Fruit fly (Drosophila melanogaster): Measurements from ENCODE around the gene nrv1.
A peak's percentile ranks its signal among the peaks of the same experiment; 100 is the strongest.

The nrv1 gene

DNA sequence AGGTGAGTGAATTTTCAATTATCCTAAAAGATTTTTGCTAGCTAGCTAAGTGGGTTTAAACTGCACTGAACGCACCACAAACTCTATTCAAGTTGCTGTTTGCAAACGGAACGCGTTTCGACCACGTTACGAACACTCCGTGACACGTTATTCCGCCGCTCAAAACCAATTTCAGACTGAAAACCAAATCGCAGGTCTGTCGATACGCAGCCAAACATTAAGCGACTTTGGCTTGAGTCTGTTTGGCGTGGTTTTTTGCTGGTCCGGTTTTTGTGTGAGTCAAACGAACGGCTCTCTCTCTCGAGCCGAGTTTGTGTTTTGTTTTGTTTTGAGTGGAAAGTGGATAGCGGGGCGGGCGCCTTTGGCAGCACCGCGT, 7.7 kb upstream of the nrv1 start (continued):
- TF ChIP-seq Bgb (GFP tag; IDR thresholded peaks at IDR 0.05; ENCODE audit: partially characterized antibody) (peak; percentile 44; the same call in 1 of the 2 replicates), CG7786 (GFP tag; optimal IDR thresholded peaks at IDR 0.05) (no peak), GATAe (GFP tag; conservative IDR thresholded peaks at IDR 0.05) (no peak), lab (GFP tag; optimal IDR thresholded peaks at IDR 0.05) (no peak), CG10274 (GFP tag; optimal IDR thresholded peaks at IDR 0.05) (no peak), CG3163 (GFP tag; optimal IDR thresholded peaks at IDR 0.05) (peak; percentile 97), pros (GFP tag; optimal IDR thresholded peaks at IDR 0.05) (peak; percentile 97), vvl (GFP tag; IDR thresholded peaks at IDR 0.05) (peak; percentile 23; the same call in 1 of the 2 replicates), Fer2 (tag; optimal IDR thresholded peaks at IDR 0.05) (no peak), CG9437 (GFP tag; optimal IDR thresholded peaks at IDR 0.05) (peak; percentile 6), klu (GFP tag; IDR thresholded peaks at IDR 0.05) (no peak), CG2678 (tag; optimal IDR thresholded peaks at IDR 0.05) (peak; percentile 5), D (optimal IDR thresholded peaks at IDR 0.05) (no peak), D (GFP tag; optimal IDR thresholded peaks at IDR 0.05) (no peak), z (GFP tag; IDR thresholded peaks at IDR 0.05) (peak; percentile 97), H2.0 (GFP tag; IDR thresholded peaks at IDR 0.05) (no peak), Jarid2 (GFP tag; optimal IDR thresholded peaks at IDR 0.05) (peak; percentile 89), ap (GFP tag; IDR thresholded peaks at IDR 0.05) (no peak), zen (tag; optimal IDR thresholded peaks at IDR 0.05) (no peak), gro (GFP tag; optimal IDR thresholded peaks at IDR 0.05) (no peak), nom (GFP tag; optimal IDR thresholded peaks at IDR 0.05) (peak; percentile 22), rib (GFP tag; IDR thresholded peaks at IDR 0.05) (0 out of 2 replicates have a peak, but pooled peaks have one; percentile 10), bbx (GFP tag; IDR thresholded peaks at IDR 0.05; ENCODE audit: partially characterized antibody) (peak; percentile 35), knrl (GFP tag; IDR thresholded peaks at IDR 0.05; ENCODE audit: partially characterized antibody) (0 out of 3 replicates have a peak, but pooled peaks have one; percentile 35)

DNA sequence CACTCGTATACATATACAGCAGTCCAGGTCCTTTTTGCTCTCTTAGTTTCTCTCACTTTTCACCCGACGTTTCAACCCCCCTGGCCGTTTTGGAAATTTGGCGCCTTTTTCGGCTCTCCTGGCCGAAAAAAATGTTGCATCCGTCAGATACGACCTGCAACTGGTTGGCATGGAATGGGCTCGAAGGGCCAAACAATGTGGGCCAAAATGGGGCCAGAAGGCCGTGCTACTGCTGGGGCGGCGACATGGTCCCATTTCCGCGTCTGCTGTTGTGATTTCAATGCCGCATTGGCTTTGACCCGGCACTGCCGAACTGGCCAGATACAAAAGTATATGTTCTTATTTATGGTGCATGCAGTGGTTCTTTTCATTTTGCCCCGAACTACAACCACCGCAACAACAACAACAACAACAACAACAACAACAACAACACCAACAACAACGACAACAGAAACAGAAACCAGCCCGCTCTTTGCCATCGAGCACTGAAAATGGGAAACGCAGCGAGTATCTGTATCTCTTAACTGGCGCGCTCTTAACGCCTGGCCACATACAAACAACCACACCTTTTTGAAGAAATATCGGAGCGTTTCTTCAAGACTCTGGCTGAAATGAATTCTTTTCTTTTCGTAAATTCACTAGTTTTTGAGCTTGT, 7.2 kb upstream of the nrv1 start:
- no peak for TF ChIP-seq CG17186 (GFP tag; optimal IDR thresholded peaks at IDR 0.05)
- peak; percentile 98 for TF ChIP-seq pros (GFP tag; optimal IDR thresholded peaks at IDR 0.05)
- TF ChIP-seq CG3163 (GFP tag; optimal IDR thresholded peaks at IDR 0.05): peak; percentile 99
- no peak for TF ChIP-seq NC2α (GFP tag; optimal IDR thresholded peaks at IDR 0.05)
- no peak for TF ChIP-seq Jarid2 (GFP tag; optimal IDR thresholded peaks at IDR 0.05)
- peak; percentile 71 for TF ChIP-seq Med (GFP tag)
- TF ChIP-seq CG7839 (tag; optimal IDR thresholded peaks at IDR 0.05): peak; percentile 2
- peak; percentile 92 for TF ChIP-seq CG5180 (GFP tag; optimal IDR thresholded peaks at IDR 0.05)
- TF ChIP-seq yki (optimal IDR thresholded peaks at IDR 0.05): peak; percentile 4
- TF ChIP-seq crol (GFP tag; IDR thresholded peaks at IDR 0.05): peak; percentile 37; the same call in 1 of the 2 replicates
- TF ChIP-seq CG17328 (GFP tag; IDR thresholded peaks at IDR 0.05): 0 out of 2 replicates have a peak, but pooled peaks have one; percentile 14
- TF ChIP-seq kah (GFP tag; optimal IDR thresholded peaks at IDR 0.05): peak; percentile 54
- TF ChIP-seq scrt (GFP tag; optimal IDR thresholded peaks at IDR 0.05): peak; percentile 63
- peak; percentile 20; the same call in 1 of the 2 replicates for TF ChIP-seq E2f1 (GFP tag; IDR thresholded peaks at IDR 0.05)
- peak; percentile 17 for TF ChIP-seq CG17385 (GFP tag; optimal IDR thresholded peaks at IDR 0.05)
- no peak for TF ChIP-seq maf-S (GFP tag; optimal IDR thresholded peaks at IDR 0.05)
- 0 out of 3 replicates have a peak, but pooled peaks have one; percentile 11 for TF ChIP-seq ci (GFP tag; IDR thresholded peaks at IDR 0.05)
- peak; percentile 83 to 90 for TF ChIP-seq Trl (optimal IDR thresholded peaks at IDR 0.05)
- no peak for TF ChIP-seq Trl (GFP tag; optimal IDR thresholded peaks at IDR 0.05)
- peak; percentile 7 for TF ChIP-seq odd (GFP tag; optimal IDR thresholded peaks at IDR 0.05)
- peak; percentile 32 for TF ChIP-seq BtbVII (GFP tag; optimal IDR thresholded peaks at IDR 0.05)
- peak; percentile 35 for TF ChIP-seq D (optimal IDR thresholded peaks at IDR 0.05)
- TF ChIP-seq D (GFP tag; optimal IDR thresholded peaks at IDR 0.05): no peak
- no peak for TF ChIP-seq seq (GFP tag; IDR thresholded peaks at IDR 0.05)
- TF ChIP-seq sens (GFP tag): peak; percentile 32
- peak; percentile 59 for TF ChIP-seq kni (GFP tag; optimal IDR thresholded peaks at IDR 0.05)
- TF ChIP-seq Hr78 (GFP tag; optimal IDR thresholded peaks at IDR 0.05): peak in 1 of 2 experiments; percentile 64
- peak; percentile 51 for TF ChIP-seq cg (GFP tag; optimal IDR thresholded peaks at IDR 0.05)
- TF ChIP-seq CG2199 (GFP tag; IDR thresholded peaks at IDR 0.05): peak; percentile 77; the same call in 2 of the 3 replicates
- peak; percentile 58 for TF ChIP-seq bigmax (GFP tag; optimal IDR thresholded peaks at IDR 0.05)
